Worm (Caenorhabditis elegans) whole organism, L4 larva: ENCODE data around the gene srx-19.

Experiments used
- F10B5.3 ChIP-seq: sonication (generic microtip); optimal IDR thresholded peaks from 2 replicates; lab custom pipeline; 2016; ENCODE audit warnings: mild to moderate bottlenecking, missing genetic modification characterization, missing compliant biosample characterization
- F37D6.2 ChIP-seq: sonication (generic microtip); optimal IDR thresholded peaks from 2 replicates; lab custom pipeline; 2016; ENCODE audit warnings: mild to moderate bottlenecking, missing genetic modification characterization, missing compliant biosample characterization
- F44E2.7 ChIP-seq: fragments of 200-800 bp; sonication (Bioruptor generic); IDR thresholded peaks from 2 replicates; pipeline ENCODE4 v2.1.2; 2022; ENCODE audit warnings: missing genetic modification characterization, missing compliant biosample characterization
- R02D3.7 ChIP-seq: fragments of 150-350 bp; sonication (generic microtip); optimal IDR thresholded peaks from 3 replicates; lab custom pipeline; 2014; ENCODE audit warnings: missing biosample characterization, missing genetic modification characterization
- T20F7.1 ChIP-seq: fragments of 200-800 bp; sonication (Bioruptor generic); optimal IDR thresholded peaks from 2 replicates; lab custom pipeline; 2018; ENCODE audit warnings: mild to moderate bottlenecking, missing genetic modification characterization, missing compliant biosample characterization
- Y105C5A.15 ChIP-seq: fragments of 200-800 bp; sonication (Bioruptor generic); IDR thresholded peaks from 2 replicates; pipeline ENCODE4 v1.3.6; 2022; ENCODE audit warnings: missing genetic modification characterization, missing compliant biosample characterization
- Y75B8A.6 ChIP-seq: fragments of 200-800 bp; sonication (Bioruptor generic); IDR thresholded peaks from 2 replicates; pipeline ENCODE4 v1.3.6; 2022; ENCODE audit warnings: missing genetic modification reagents, missing genetic modification characterization, missing compliant biosample characterization
- ama-1 ChIP-seq: fragments of 150-350 bp; optimal IDR thresholded peaks from 2 replicates; lab custom pipeline; 2014; ENCODE audit warnings: inconsistent platforms, mixed read lengths
- arid-1 ChIP-seq: fragments of 200-800 bp; sonication (Bioruptor generic); conservative IDR thresholded peaks from 2 replicates; pipeline ENCODE4 v1.3.6; 2022; ENCODE audit warnings: missing genetic modification reagents, missing genetic modification characterization, missing compliant biosample characterization
- ceh-32 ChIP-seq: sonication (generic microtip); optimal IDR thresholded peaks from 2 replicates; lab custom pipeline; 2016; ENCODE audit warnings: mild to moderate bottlenecking, missing genetic modification characterization, missing compliant biosample characterization; ENCODE audit not compliant: poor library complexity
- ceh-44 ChIP-seq: fragments of 200-800 bp; sonication (Bioruptor generic); IDR thresholded peaks from 2 replicates; pipeline ENCODE4 v1.3.6; 2022; ENCODE audit warnings: missing genetic modification reagents, missing genetic modification characterization, missing compliant biosample characterization
- cey-2 ChIP-seq: sonication (generic microtip); optimal IDR thresholded peaks from 3 replicates; lab custom pipeline; 2017; ENCODE audit warnings: missing genetic modification characterization, mild to moderate bottlenecking, missing compliant biosample characterization, antibody characterized with exemption, borderline replicate concordance; ENCODE audit not compliant: insufficient read depth
- ctbp-1 ChIP-seq: fragments of 200-800 bp; sonication (Bioruptor generic); IDR thresholded peaks from 2 replicates; pipeline ENCODE4 v1.3.6; 2022; ENCODE audit warnings: missing genetic modification reagents, missing genetic modification characterization, missing compliant biosample characterization
- daf-8 ChIP-seq: fragments of 200-800 bp; sonication (Bioruptor generic); IDR thresholded peaks from 2 replicates; pipeline ENCODE4 v1.3.6; 2022; ENCODE audit warnings: missing genetic modification characterization, missing compliant biosample characterization
- dpl-1 ChIP-seq: fragments of 150-350 bp; optimal IDR thresholded peaks from 2 replicates; lab custom pipeline; 2014; ENCODE audit warnings: missing biosample characterization, missing genetic modification reagents, missing genetic modification characterization
- egl-43 ChIP-seq: fragments of 200-800 bp; sonication (Bioruptor generic); IDR thresholded peaks from 2 replicates; pipeline ENCODE4 v1.3.6; 2022; ENCODE audit warnings: missing genetic modification reagents, missing genetic modification characterization, missing compliant biosample characterization
- fkh-10 ChIP-seq: fragments of 150-350 bp; optimal IDR thresholded peaks from 2 replicates; lab custom pipeline; 2014; ENCODE audit warnings: missing biosample characterization, missing genetic modification reagents, missing genetic modification characterization
- fos-1 ChIP-seq: fragments of 150-350 bp; optimal IDR thresholded peaks from 2 replicates; lab custom pipeline; 2014; ENCODE audit warnings: missing biosample characterization, missing genetic modification characterization
- gei-8 ChIP-seq: fragments of 200-800 bp; sonication (Bioruptor generic); optimal IDR thresholded peaks from 2 replicates; lab custom pipeline; 2018; ENCODE audit warnings: mild to moderate bottlenecking, missing genetic modification characterization, missing compliant biosample characterization
- hlh-11 ChIP-seq: fragments of 200-800 bp; sonication (Bioruptor generic); optimal IDR thresholded peaks from 2 replicates; lab custom pipeline; 2018; ENCODE audit warnings: mild to moderate bottlenecking, missing genetic modification characterization, missing compliant biosample characterization
- lin-1 ChIP-seq: fragments of 200-800 bp; sonication (Bioruptor generic); IDR thresholded peaks from 2 replicates; pipeline ENCODE4 v1.3.6; 2022; ENCODE audit warnings: missing genetic modification reagents, missing genetic modification characterization, missing compliant biosample characterization
- lin-13 ChIP-seq: fragments of 150-350 bp; optimal IDR thresholded peaks from 2 replicates; lab custom pipeline; 2014; ENCODE audit warnings: missing biosample characterization, missing genetic modification reagents, missing genetic modification characterization
- lin-15B ChIP-seq: fragments of 150-350 bp; sonication (generic microtip); optimal IDR thresholded peaks from 3 replicates; lab custom pipeline; 2014; ENCODE audit warnings: missing biosample characterization, missing genetic modification characterization
- lin-29 ChIP-seq: fragments of 200-800 bp; sonication (Bioruptor generic); IDR thresholded peaks from 2 replicates; pipeline ENCODE4 v1.3.6; 2022; ENCODE audit warnings: missing genetic modification reagents, missing genetic modification characterization, missing compliant biosample characterization
- lin-38 ChIP-seq: fragments of 200-800 bp; sonication (Bioruptor generic); IDR thresholded peaks from 2 replicates; pipeline ENCODE4 v1.3.6; 2022; ENCODE audit warnings: missing genetic modification reagents, missing genetic modification characterization, missing compliant biosample characterization
- lin-39 ChIP-seq: fragments of 150-350 bp; optimal IDR thresholded peaks from 2 replicates; lab custom pipeline; 2014; ENCODE audit warnings: missing biosample characterization, missing genetic modification reagents, missing genetic modification characterization
- lir-3 ChIP-seq: sonication (generic microtip); optimal IDR thresholded peaks from 2 replicates; lab custom pipeline; 2016; ENCODE audit warnings: mild to moderate bottlenecking, missing genetic modification characterization, missing compliant biosample characterization
- lsy-2 ChIP-seq, 2 experiments: fragments of 150-350 bp in 1 of 2; sonication (generic microtip) in 1 of 2; optimal IDR thresholded peaks; 2 replicates each; lab custom pipeline; 2014 to 2017; ENCODE audit warnings: missing biosample characterization in 2 of 2, missing genetic modification characterization in 2 of 2
- mes-2 ChIP-seq: sonication (generic microtip); optimal IDR thresholded peaks from 2 replicates; lab custom pipeline; 2016; ENCODE audit warnings: missing genotype, mild to moderate bottlenecking, missing genetic modification characterization, missing compliant biosample characterization; ENCODE audit not compliant: poor library complexity, severe bottlenecking
- nhr-102 ChIP-seq: sonication (generic microtip); optimal IDR thresholded peaks from 2 replicates; lab custom pipeline; 2016; ENCODE audit warnings: mild to moderate bottlenecking, missing genetic modification characterization, moderate library complexity, missing compliant biosample characterization
- nhr-11 ChIP-seq: fragments of 150-350 bp; optimal IDR thresholded peaks from 2 replicates; lab custom pipeline; 2014; ENCODE audit warnings: missing biosample characterization, missing genetic modification characterization
- nhr-111 ChIP-seq: fragments of 200-800 bp; sonication (Bioruptor generic); optimal IDR thresholded peaks from 2 replicates; lab custom pipeline; 2018; ENCODE audit warnings: mild to moderate bottlenecking, missing genetic modification characterization, missing compliant biosample characterization
- nhr-237 ChIP-seq: sonication (generic microtip); optimal IDR thresholded peaks from 2 replicates; lab custom pipeline; 2017; ENCODE audit warnings: missing biosample characterization, missing genetic modification characterization
- nhr-25 ChIP-seq: sonication (generic microtip); optimal IDR thresholded peaks from 2 replicates; lab custom pipeline; 2017; ENCODE audit warnings: missing genetic modification characterization, mild to moderate bottlenecking, missing compliant biosample characterization, antibody characterized with exemption, moderate library complexity, borderline replicate concordance; ENCODE audit not compliant: insufficient read depth
- nhr-28 ChIP-seq: fragments of 150-350 bp; optimal IDR thresholded peaks from 2 replicates; lab custom pipeline; 2014; ENCODE audit warnings: missing biosample characterization, missing genetic modification characterization
- nhr-41 ChIP-seq: fragments of 200-800 bp; sonication (Bioruptor generic); IDR thresholded peaks from 2 replicates; pipeline ENCODE4 v1.3.6; 2022; ENCODE audit warnings: missing genetic modification reagents, missing genetic modification characterization, missing compliant biosample characterization
- nhr-48 ChIP-seq: sonication (generic microtip); optimal IDR thresholded peaks from 2 replicates; lab custom pipeline; 2016; ENCODE audit warnings: mild to moderate bottlenecking, missing genetic modification characterization, missing compliant biosample characterization
- nhr-76 ChIP-seq: fragments of 150-350 bp; optimal IDR thresholded peaks from 2 replicates; lab custom pipeline; 2014; ENCODE audit warnings: missing biosample characterization, missing genetic modification characterization
- pha-4 ChIP-seq, 2 experiments: fragments of 150-350 bp in 1 of 2; fragments of 200-800 bp in 1 of 2; sonication (Bioruptor generic) in 1 of 2; IDR thresholded peaks in 1 of 2; optimal IDR thresholded peaks in 1 of 2; 2 replicates each; pipeline versions ENCODE4 v1.3.6 to Lab custom; 2014 to 2022; ENCODE audit warnings: missing genetic modification characterization in 2 of 2, missing genetic modification reagents in 2 of 2, missing biosample characterization in 1 of 2, missing compliant biosample characterization in 1 of 2
- pqm-1 ChIP-seq: sonication (generic microtip); optimal IDR thresholded peaks from 2 replicates; lab custom pipeline; 2017; ENCODE audit warnings: missing biosample characterization, missing genetic modification characterization
- saeg-2 ChIP-seq: fragments of 200-800 bp; sonication (Bioruptor generic); IDR thresholded peaks from 2 replicates; pipeline ENCODE4 v1.3.6; 2022; ENCODE audit warnings: missing genetic modification reagents, missing genetic modification characterization, missing compliant biosample characterization
- set-16 ChIP-seq: fragments of 200-800 bp; sonication (Bioruptor generic); IDR thresholded peaks from 2 replicates; pipeline ENCODE4 v1.3.6; 2022; ENCODE audit warnings: missing genetic modification reagents, missing genetic modification characterization, missing compliant biosample characterization
- snpc-4 ChIP-seq: fragments of 150-350 bp; optimal IDR thresholded peaks from 2 replicates; lab custom pipeline; 2014; ENCODE audit warnings: missing biosample characterization, missing genetic modification characterization
- spr-3 ChIP-seq: fragments of 200-800 bp; sonication (Bioruptor generic); optimal IDR thresholded peaks from 2 replicates; lab custom pipeline; 2018; ENCODE audit warnings: mild to moderate bottlenecking, missing genetic modification characterization, missing compliant biosample characterization
- tag-97 ChIP-seq: fragments of 200-800 bp; sonication (Bioruptor generic); IDR thresholded peaks from 2 replicates; pipeline ENCODE4 v1.3.6; 2022; ENCODE audit warnings: missing genetic modification characterization, missing compliant biosample characterization
- tra-1 ChIP-seq: fragments of 200-800 bp; sonication (Bioruptor generic); IDR thresholded peaks from 2 replicates; pipeline ENCODE4 v1.3.6; 2022; ENCODE audit warnings: missing genetic modification reagents, missing genetic modification characterization, missing compliant biosample characterization
- zag-1 ChIP-seq: fragments of 150-350 bp; optimal IDR thresholded peaks from 2 replicates; lab custom pipeline; 2014; ENCODE audit warnings: missing biosample characterization, missing genetic modification characterization
- zfp-2 ChIP-seq: sonication (generic microtip); optimal IDR thresholded peaks from 2 replicates; lab custom pipeline; 2016; ENCODE audit warnings: mild to moderate bottlenecking, missing genetic modification characterization, missing compliant biosample characterization
- zfp-3 ChIP-seq: fragments of 200-800 bp; sonication (Bioruptor generic); conservative IDR thresholded peaks from 2 replicates; pipeline ENCODE4 v1.3.6; 2022; ENCODE audit warnings: missing genetic modification reagents, missing genetic modification characterization, missing compliant biosample characterization
- ztf-7 ChIP-seq: fragments of 150-350 bp; optimal IDR thresholded peaks from 2 replicates; lab custom pipeline; 2014; ENCODE audit warnings: missing biosample characterization, missing genetic modification characterization

Gene srx-19

DNA sequence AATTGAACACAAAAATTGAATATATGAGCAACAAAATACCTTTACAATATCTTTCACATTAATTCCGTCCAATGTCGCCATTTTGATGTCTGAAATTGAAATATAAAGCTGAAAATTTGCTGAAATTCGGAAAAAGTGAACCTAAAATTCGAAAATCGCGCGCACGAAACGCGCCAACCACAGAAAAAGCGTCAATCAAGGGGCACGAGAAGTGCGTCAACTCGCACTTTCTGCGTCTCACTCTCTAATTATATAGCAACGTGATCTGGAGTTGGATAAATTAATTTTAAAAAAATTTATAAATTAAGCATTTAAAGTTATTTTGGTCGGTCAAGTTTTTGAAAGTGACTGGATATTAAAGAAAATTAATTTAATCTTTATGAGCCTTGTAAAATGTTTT, 46.3 kb downstream of the srx-19 start, which contains the start of gene ruvb-2 (continued):
- TF ChIP-seq nhr-25 (tag; lab: Kevin White, UChicago), result no peak
- TF ChIP-seq lin-39 (tag; lab: Kevin White, UChicago), result no peak
- TF ChIP-seq dpl-1 (GFP tag; lab: Kevin White, UChicago), result peak; percentile 92
- no peak for TF ChIP-seq saeg-2
- peak; percentile 59 for TF ChIP-seq spr-3
- TF ChIP-seq tra-1 (GFP tag; lab: Robert Waterston, UW), result peak; percentile 18; the same call in 1 of the 2 replicates
- no peak for TF ChIP-seq cey-2 (tag; lab: Kevin White, UChicago)
- TF ChIP-seq R02D3.7 (tag; lab: Kevin White, UChicago), result no peak
- TF ChIP-seq nhr-41, result no peak
- no peak for TF ChIP-seq lin-1 (GFP tag; lab: Robert Waterston, UW)
- TF ChIP-seq daf-8 (GFP tag; lab: Robert Waterston, UW), result no peak
- TF ChIP-seq nhr-28, result peak; percentile 40
- peak; percentile 6 to 93 for TF ChIP-seq lsy-2 (tag; optimal IDR thresholded peaks at IDR 0.05; lab: Kevin White, UChicago)
- TF ChIP-seq fos-1 (tag; lab: Kevin White, UChicago), result no peak
- TF ChIP-seq lin-15B (tag; lab: Kevin White, UChicago), result peak; percentile 32
- TF ChIP-seq zag-1, result no peak
- no peak for TF ChIP-seq nhr-237 (tag; lab: Kevin White, UChicago)
- peak; percentile 26 for TF ChIP-seq nhr-48 (tag; lab: Kevin White, UChicago)
- peak; percentile 72 for TF ChIP-seq nhr-102 (tag; lab: Kevin White, UChicago)
- no peak for TF ChIP-seq zfp-3
- peak; percentile 46 for TF ChIP-seq fkh-10
- TF ChIP-seq F10B5.3 (tag; lab: Kevin White, UChicago), result no peak
- TF ChIP-seq hlh-11 (tag; lab: Kevin White, UChicago), result no peak
- no peak for TF ChIP-seq mes-2 (tag; lab: Kevin White, UChicago)
- peak; percentile 84 for TF ChIP-seq lin-38 (GFP tag; lab: Robert Waterston, UW)
- no peak for TF ChIP-seq Y105C5A.15 (GFP tag; lab: Robert Waterston, UW)
- no peak for TF ChIP-seq snpc-4
- TF ChIP-seq egl-43 (GFP tag; lab: Robert Waterston, UW), result no peak
- no peak for TF ChIP-seq set-16 (GFP tag; lab: Robert Waterston, UW)
- TF ChIP-seq zfp-2 (tag; lab: Kevin White, UChicago), result peak; percentile 21
- TF ChIP-seq ctbp-1 (GFP tag; lab: Robert Waterston, UW), result peak; percentile 57; the same call in 1 of the 2 replicates
- TF ChIP-seq arid-1 (GFP tag; lab: Robert Waterston, UW), result peak; percentile 52; the same call in 1 of the 2 replicates
- peak; percentile 70 for TF ChIP-seq nhr-11
- no peak for TF ChIP-seq F44E2.7
- no peak for TF ChIP-seq ceh-44 (GFP tag; lab: Robert Waterston, UW)
- peak; percentile 5 for TF ChIP-seq pqm-1 (tag; lab: Kevin White, UChicago)
- TF ChIP-seq gei-8, result no peak
- TF ChIP-seq pha-4 (GFP tag; IDR thresholded peaks at IDR 0.05; lab: Robert Waterston, UW), result no peak
- TF ChIP-seq pha-4 (tag; optimal IDR thresholded peaks at IDR 0.05; lab: Kevin White, UChicago), result peak; percentile 60
- no peak for TF ChIP-seq nhr-76 (tag; lab: Kevin White, UChicago)
- peak; percentile 65 for TF ChIP-seq lin-13 (GFP tag; lab: Kevin White, UChicago)
- no peak for TF ChIP-seq lin-29
- peak; percentile 55 for TF ChIP-seq ztf-7 (tag; lab: Kevin White, UChicago)
- peak; percentile 23 for TF ChIP-seq ceh-32 (tag; lab: Kevin White, UChicago)
- no peak for TF ChIP-seq lir-3 (tag; lab: Kevin White, UChicago)
- TF ChIP-seq tag-97 (GFP tag; lab: Robert Waterston, UW), result no peak
- TF ChIP-seq T20F7.1 (GFP tag; lab: Kevin White, UChicago), result peak; percentile 83
- peak; percentile 66 for TF ChIP-seq F37D6.2 (tag; lab: Kevin White, UChicago)
- no peak for TF ChIP-seq ama-1 (lab: Kevin White, UChicago)
- no peak for TF ChIP-seq Y75B8A.6 (GFP tag; lab: Robert Waterston, UW)
- no peak for TF ChIP-seq nhr-111
